Worm (Caenorhabditis elegans) whole organism, L2 larva: ENCODE results near the gene chst-1.
A peak's percentile ranks its signal among the peaks of the same experiment; 100 is the strongest.

Experiments
- C34F6.9 ChIP-seq: fragments of 150-350 bp; optimal IDR thresholded peaks from 2 replicates; lab custom pipeline; 2014; ENCODE audit warnings: missing biosample characterization, missing genetic modification characterization
- Y55F3AM.14 ChIP-seq: fragments of 200-800 bp; sonication (Bioruptor generic); optimal IDR thresholded peaks from 2 replicates; lab custom pipeline; 2018; ENCODE audit warnings: mild to moderate bottlenecking, missing genetic modification characterization, missing compliant biosample characterization
- ama-1 ChIP-seq: fragments of 150-350 bp; optimal IDR thresholded peaks from 2 replicates; lab custom pipeline; 2018; ENCODE audit warnings: inconsistent platforms
- elt-1 ChIP-seq: fragments of 150-350 bp; optimal IDR thresholded peaks from 2 replicates; lab custom pipeline; 2014; ENCODE audit warnings: missing biosample characterization, missing genetic modification characterization
- nhr-11 ChIP-seq: fragments of 150-350 bp; optimal IDR thresholded peaks from 2 replicates; lab custom pipeline; 2014; ENCODE audit warnings: missing biosample characterization, missing genetic modification characterization
- nhr-25 ChIP-seq: fragments of 150-350 bp; sonication (generic microtip); optimal IDR thresholded peaks from 3 replicates; lab custom pipeline; 2014; ENCODE audit warnings: missing biosample characterization, missing genetic modification characterization
- unc-39 ChIP-seq: fragments of 150-350 bp; optimal IDR thresholded peaks from 2 replicates; lab custom pipeline; 2014; ENCODE audit warnings: missing biosample characterization, missing genetic modification characterization
- unc-62 ChIP-seq: fragments of 150-350 bp; optimal IDR thresholded peaks from 2 replicates; lab custom pipeline; 2014; ENCODE audit warnings: missing biosample characterization, missing genetic modification reagents, missing genetic modification characterization
- ztf-4 ChIP-seq: fragments of 150-350 bp; optimal IDR thresholded peaks from 2 replicates; lab custom pipeline; 2014; ENCODE audit warnings: missing biosample characterization, missing genetic modification characterization

DNA sequence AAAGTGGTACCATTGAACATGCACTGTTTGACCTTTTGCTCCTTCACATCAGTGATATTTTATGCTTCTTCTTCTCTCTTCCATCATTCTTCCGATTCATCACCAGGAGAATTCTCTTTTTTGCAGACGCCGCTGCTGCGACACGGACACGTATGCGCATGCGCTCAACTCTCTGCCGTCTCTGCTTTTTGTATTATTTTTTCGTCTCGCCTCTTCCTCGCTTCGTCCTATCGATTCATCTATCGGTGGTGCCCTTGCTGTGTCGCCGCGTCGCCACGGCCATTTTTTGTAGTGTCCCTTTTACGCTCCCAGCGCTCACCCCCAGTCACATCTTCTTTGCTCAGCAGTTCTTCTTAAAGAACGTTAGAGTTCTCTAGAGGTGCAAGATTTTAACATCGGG is 19.4 kb upstream of the chst-1 start:
- TF ChIP-seq unc-39 (no peak), ztf-4 (tag; lab: Kevin White, UChicago) (no peak), elt-1 (no peak), C34F6.9 (tag; lab: Kevin White, UChicago) (peak; percentile 55), nhr-11 (tag; lab: Kevin White, UChicago) (no peak), Y55F3AM.14 (GFP tag; lab: Kevin White, UChicago) (peak; percentile 6), ama-1 (no peak), unc-62 (no peak), nhr-25 (tag; lab: Kevin White, UChicago) (peak; percentile 22)
